Worm (Caenorhabditis elegans) whole organism, midembryonic: ENCODE results near the gene W06H8.6.

Experiments
- T22C8.4 ChIP-seq: fragments of 200-800 bp; sonication (Bioruptor generic); IDR thresholded peaks from 2 replicates; pipeline ENCODE4 v1.3.6; 2022; ENCODE audit warnings: missing genetic modification characterization, missing compliant biosample characterization
- cog-1 ChIP-seq: sonication (generic microtip); optimal IDR thresholded peaks from 2 replicates; lab custom pipeline; 2016; ENCODE audit warnings: missing genetic modification characterization, missing compliant biosample characterization
- flt-1 ChIP-seq: fragments of 200-800 bp; sonication (Bioruptor generic); IDR thresholded peaks from 2 replicates; pipeline ENCODE4 v1.3.6; 2022; ENCODE audit warnings: missing genetic modification characterization, missing compliant biosample characterization
- klf-2 ChIP-seq: fragments of 200-800 bp; sonication (Bioruptor generic); conservative IDR thresholded peaks from 2 replicates; pipeline ENCODE4 v1.3.6; 2022; ENCODE audit warnings: missing genetic modification reagents, missing genetic modification characterization, missing compliant biosample characterization
- med-1 ChIP-seq: sonication (generic microtip); optimal IDR thresholded peaks from 2 replicates; lab custom pipeline; 2017; ENCODE audit warnings: missing genetic modification characterization, mild to moderate bottlenecking, missing compliant biosample characterization, antibody characterized with exemption, missing genetic modification reagents; ENCODE audit not compliant: insufficient read depth
- ref-1 ChIP-seq: fragments of 200-800 bp; sonication (Bioruptor generic); conservative IDR thresholded peaks from 2 replicates; pipeline ENCODE4 v1.3.6; 2022; ENCODE audit warnings: missing genetic modification reagents, missing genetic modification characterization, missing compliant biosample characterization
- tab-1 ChIP-seq: fragments of 200-800 bp; sonication (Bioruptor generic); IDR thresholded peaks from 2 replicates; pipeline ENCODE4 v1.3.6; 2022; ENCODE audit warnings: missing genetic modification characterization, missing compliant biosample characterization
- ztf-23 ChIP-seq: fragments of 200-800 bp; sonication (Bioruptor generic); IDR thresholded peaks from 2 replicates; pipeline ENCODE4 v1.3.6; 2022; ENCODE audit warnings: missing genetic modification reagents, missing genetic modification characterization, missing compliant biosample characterization
- ztf-29 ChIP-seq: fragments of 200-800 bp; sonication (Bioruptor generic); IDR thresholded peaks from 2 replicates; pipeline ENCODE4 v1.3.6; 2022; ENCODE audit warnings: missing genetic modification reagents, missing genetic modification characterization, missing compliant biosample characterization

W06H8.6 gene

ce11 chrV:6221292-6221691, 5.5 kb downstream of the W06H8.6 start:
- TF ChIP-seq flt-1 (GFP tag; lab: Robert Waterston, UW) (no peak), tab-1 (GFP tag; lab: Robert Waterston, UW) (no peak), cog-1 (tag; lab: Kevin White, UChicago) (no peak)

DNA sequence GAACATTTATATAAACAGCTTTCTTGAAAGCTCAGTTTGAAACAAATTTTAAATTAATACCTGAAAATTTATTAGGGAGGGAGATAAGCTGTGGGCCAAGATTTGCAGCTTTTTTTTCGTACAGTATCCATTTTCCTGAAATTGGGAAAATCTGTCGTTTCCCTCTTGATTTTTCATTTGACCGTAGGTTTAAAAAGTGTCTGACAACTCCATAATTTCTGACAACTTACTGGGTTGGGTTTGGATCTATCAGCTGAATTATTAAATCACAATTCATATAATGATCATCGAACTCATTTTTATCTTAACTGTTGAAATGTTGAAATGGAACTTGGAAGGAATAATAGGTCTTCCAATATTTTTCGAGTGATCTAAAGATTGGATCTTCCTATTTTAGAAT, 6.1 kb downstream of the W06H8.6 start:
- no peak for TF ChIP-seq T22C8.4 (GFP tag; lab: Robert Waterston, UW)
- no peak for TF ChIP-seq cog-1 (tag; lab: Kevin White, UChicago)
- no peak for TF ChIP-seq med-1
- TF ChIP-seq ztf-29 (GFP tag; lab: Robert Waterston, UW) = no peak
- TF ChIP-seq ref-1 (GFP tag; lab: Robert Waterston, UW) = no peak
- no peak for TF ChIP-seq ztf-23
- TF ChIP-seq flt-1 (GFP tag; lab: Robert Waterston, UW) = no peak
- TF ChIP-seq tab-1 (GFP tag; lab: Robert Waterston, UW) = no peak
- TF ChIP-seq klf-2 (GFP tag; lab: Robert Waterston, UW) = no peak

DNA sequence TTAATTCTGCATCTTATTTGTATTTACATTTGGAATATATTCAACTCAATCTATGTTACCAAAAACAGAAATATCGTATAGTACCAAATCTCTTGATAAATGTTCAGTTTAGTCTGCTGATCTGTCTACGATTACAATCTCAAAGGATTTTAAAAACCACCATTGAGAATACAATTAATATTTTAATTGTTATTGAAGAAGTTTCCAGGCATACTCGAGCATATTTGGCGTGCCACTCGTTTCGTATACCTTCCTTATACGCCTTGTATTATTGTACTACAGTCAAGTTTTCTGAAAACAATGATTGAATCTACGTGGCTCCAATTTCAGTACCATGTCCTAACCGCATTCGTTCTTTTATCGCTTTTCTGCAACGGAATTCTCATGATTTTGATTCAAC, 9.0 kb downstream of the W06H8.6 start, which contains the start of gene str-206:
Gene str-206 (plus strand): TSS at position 301 of the 400 bp plus-strand sequence.
- no peak for TF ChIP-seq ztf-23
- TF ChIP-seq tab-1 (GFP tag; lab: Robert Waterston, UW) = no peak
- no peak for TF ChIP-seq flt-1 (GFP tag; lab: Robert Waterston, UW)
- no peak for TF ChIP-seq ztf-29 (GFP tag; lab: Robert Waterston, UW)
- no peak for TF ChIP-seq klf-2 (GFP tag; lab: Robert Waterston, UW)
- TF ChIP-seq T22C8.4 (GFP tag; lab: Robert Waterston, UW) = no peak
- no peak for TF ChIP-seq cog-1 (tag; lab: Kevin White, UChicago)
- no peak for TF ChIP-seq med-1
- no peak for TF ChIP-seq ref-1 (GFP tag; lab: Robert Waterston, UW)

- TF ChIP-seq ref-1 (GFP tag; lab: Robert Waterston, UW) = no peak
- no peak for TF ChIP-seq tab-1 (GFP tag; lab: Robert Waterston, UW)
- no peak for TF ChIP-seq klf-2 (GFP tag; lab: Robert Waterston, UW)
- TF ChIP-seq cog-1 (tag; lab: Kevin White, UChicago) = no peak
- TF ChIP-seq T22C8.4 (GFP tag; lab: Robert Waterston, UW) = no peak
- TF ChIP-seq ztf-29 (GFP tag; lab: Robert Waterston, UW) = no peak
- no peak for TF ChIP-seq ztf-23
- no peak for TF ChIP-seq flt-1 (GFP tag; lab: Robert Waterston, UW)
- no peak for TF ChIP-seq med-1
Observed at ce11 chrV:6217142-6217541, 9.7 kb downstream of the W06H8.6 start.

DNA sequence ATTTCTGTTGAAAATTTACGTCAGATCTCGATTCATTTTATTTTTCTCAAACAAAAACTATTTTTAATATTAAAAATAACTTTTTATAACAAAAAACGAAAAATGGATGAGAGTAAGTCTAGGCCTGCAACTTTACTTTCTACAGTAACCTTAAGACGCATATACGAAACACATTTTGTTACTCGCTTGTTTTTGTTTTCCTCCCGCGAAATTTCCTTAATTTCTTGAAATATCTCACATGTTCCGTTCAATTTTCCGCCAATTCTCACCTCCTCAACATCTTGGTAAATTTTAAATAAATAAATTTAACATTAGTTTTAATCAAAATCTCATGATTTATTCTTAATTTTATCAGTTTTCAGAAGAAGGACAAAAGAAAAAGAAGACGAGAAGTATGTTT, 12.3 kb downstream of the W06H8.6 start:
- no peak for TF ChIP-seq ref-1 (GFP tag; lab: Robert Waterston, UW)
- TF ChIP-seq cog-1 (tag; lab: Kevin White, UChicago) = no peak

ce11 chrV:6213845-6214244, 13.0 kb downstream of the W06H8.6 start:
- TF ChIP-seq ztf-29 (GFP tag; lab: Robert Waterston, UW) (no peak), ztf-23 (no peak), med-1 (no peak), ref-1 (GFP tag; lab: Robert Waterston, UW) (no peak), cog-1 (tag; lab: Kevin White, UChicago) (no peak), tab-1 (GFP tag; lab: Robert Waterston, UW) (no peak), flt-1 (GFP tag; lab: Robert Waterston, UW) (0 out of 2 replicates have a peak, but pooled peaks have one; percentile 28), klf-2 (GFP tag; lab: Robert Waterston, UW) (no peak)

DNA sequence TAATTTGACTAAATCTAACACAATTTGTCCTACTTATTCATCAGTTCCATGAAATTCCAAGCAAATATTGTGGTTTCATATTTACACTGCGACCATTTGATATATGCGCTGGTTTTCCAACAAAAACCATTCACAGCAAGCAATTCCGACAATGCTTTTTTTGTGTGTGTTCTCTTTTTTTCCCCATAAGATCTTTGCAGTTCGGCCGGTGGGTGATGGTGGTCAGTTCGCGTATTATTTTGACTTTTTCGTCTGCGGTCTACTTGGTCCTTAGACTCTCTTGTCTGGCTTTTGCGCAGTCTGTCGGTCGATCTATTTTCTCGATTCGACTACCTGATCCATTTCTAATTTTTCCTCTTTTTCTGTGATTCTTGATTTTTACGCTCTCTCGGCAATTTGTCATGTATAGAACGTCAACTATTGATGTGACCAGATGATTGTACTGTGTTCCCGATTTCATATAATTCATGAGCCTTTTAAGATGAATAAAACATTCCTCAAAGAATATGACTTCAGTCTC, 13.5 kb downstream of the W06H8.6 start:
- no peak for TF ChIP-seq tab-1 (GFP tag; lab: Robert Waterston, UW)
- TF ChIP-seq flt-1 (GFP tag; lab: Robert Waterston, UW) = no peak
- TF ChIP-seq med-1 = no peak
- TF ChIP-seq ztf-29 (GFP tag; lab: Robert Waterston, UW) = no peak
- no peak for TF ChIP-seq ztf-23
- TF ChIP-seq ref-1 (GFP tag; lab: Robert Waterston, UW) = no peak
- no peak for TF ChIP-seq T22C8.4 (GFP tag; lab: Robert Waterston, UW)
- no peak for TF ChIP-seq cog-1 (tag; lab: Kevin White, UChicago)
- TF ChIP-seq klf-2 (GFP tag; lab: Robert Waterston, UW) = no peak

DNA sequence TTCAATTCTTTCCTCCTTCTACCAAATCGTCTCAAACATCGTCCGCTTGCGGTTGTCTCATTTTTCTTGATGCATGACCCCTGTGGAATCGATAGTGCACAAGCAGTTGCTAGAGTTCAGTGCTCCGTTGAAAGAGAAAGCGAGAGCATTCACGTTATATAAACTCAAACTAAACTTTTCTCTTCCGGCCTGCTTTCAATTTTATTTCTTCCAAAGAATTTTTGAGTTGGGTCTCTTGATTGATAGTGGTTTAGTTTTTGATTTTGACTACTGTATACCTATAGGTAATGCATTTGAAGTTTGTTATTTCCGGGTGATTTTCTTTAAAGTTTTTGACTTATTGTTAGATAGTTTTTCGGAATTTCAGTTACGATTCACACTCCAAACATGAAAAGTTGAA, 14.2 kb downstream of the W06H8.6 start:
- no peak for TF ChIP-seq flt-1 (GFP tag; lab: Robert Waterston, UW)

DNA sequence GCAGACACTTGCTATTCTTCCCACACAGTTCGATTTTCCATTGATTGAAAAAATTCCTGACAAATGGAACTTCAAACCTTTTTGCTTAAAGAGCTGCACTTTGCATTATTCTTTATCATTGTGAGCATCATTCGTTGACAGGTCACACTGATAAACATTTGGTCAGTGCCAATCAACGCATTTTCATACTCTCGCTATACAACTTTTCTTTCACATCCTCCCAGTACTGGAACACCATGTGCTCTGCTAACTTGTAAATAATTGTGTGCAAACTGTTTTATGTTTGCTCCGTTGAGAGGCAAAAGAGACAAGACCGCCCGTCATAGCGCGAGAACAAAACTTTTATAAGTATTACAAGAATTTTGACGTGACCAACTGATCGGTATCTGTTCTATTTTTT, 15.3 kb downstream of the W06H8.6 start:
- no peak for TF ChIP-seq cog-1 (tag; lab: Kevin White, UChicago)
- TF ChIP-seq flt-1 (GFP tag; lab: Robert Waterston, UW) = no peak
- no peak for TF ChIP-seq ref-1 (GFP tag; lab: Robert Waterston, UW)
- no peak for TF ChIP-seq med-1
- TF ChIP-seq klf-2 (GFP tag; lab: Robert Waterston, UW) = no peak
- no peak for TF ChIP-seq ztf-29 (GFP tag; lab: Robert Waterston, UW)
- TF ChIP-seq T22C8.4 (GFP tag; lab: Robert Waterston, UW) = no peak
- no peak for TF ChIP-seq ztf-23
- no peak for TF ChIP-seq tab-1 (GFP tag; lab: Robert Waterston, UW)

DNA sequence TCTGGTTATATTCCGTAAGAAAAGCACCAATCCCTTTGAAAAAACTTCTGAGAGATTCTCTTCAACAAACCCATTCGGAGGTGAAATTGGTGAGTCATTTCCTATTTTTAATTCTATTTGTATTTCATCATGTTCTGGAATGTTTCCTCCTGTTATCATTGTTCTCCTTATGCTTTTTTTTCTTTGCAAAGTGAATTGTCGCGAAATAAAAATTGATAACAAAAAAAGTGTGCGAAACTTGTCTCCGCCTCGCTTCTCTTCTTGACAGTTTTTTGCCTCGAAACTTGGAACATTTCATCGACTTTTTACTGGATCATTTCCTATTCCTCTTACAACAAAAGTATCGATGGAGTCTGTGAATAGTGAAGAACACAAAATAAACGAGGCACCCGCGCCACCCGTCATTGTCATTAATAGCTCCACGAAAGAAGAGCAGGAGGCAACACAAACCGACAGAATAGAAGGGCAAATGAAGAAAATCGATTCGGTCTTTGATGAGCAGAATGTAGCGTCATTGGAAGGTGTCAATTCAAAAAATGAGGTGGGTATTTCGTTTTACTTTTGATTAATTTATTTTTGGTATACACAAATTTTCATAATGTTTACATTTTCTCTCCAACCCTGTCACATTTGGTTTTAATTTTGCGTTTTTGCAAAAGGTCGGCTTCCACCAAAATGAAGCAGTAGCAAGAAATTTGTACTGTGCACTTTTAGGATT, 16.7 kb downstream of the W06H8.6 start:
- TF ChIP-seq ztf-23 (no peak), ztf-29 (GFP tag; lab: Robert Waterston, UW) (no peak), T22C8.4 (GFP tag; lab: Robert Waterston, UW) (no peak), flt-1 (GFP tag; lab: Robert Waterston, UW) (no peak), med-1 (no peak), klf-2 (GFP tag; lab: Robert Waterston, UW) (no peak), cog-1 (tag; lab: Kevin White, UChicago) (no peak), tab-1 (GFP tag; lab: Robert Waterston, UW) (no peak)
